Worm (Caenorhabditis elegans): ENCODE results near the gene cyp-32A1.

- TF ChIP-seq tab-1 (GFP tag; IDR thresholded peaks at IDR 0.05) (no peak), flt-1 (GFP tag; IDR thresholded peaks at IDR 0.05) (no peak), cog-1 (tag; optimal IDR thresholded peaks at IDR 0.05) (no peak), klf-2 (GFP tag; conservative IDR thresholded peaks at IDR 0.05) (no peak), med-1 (GFP tag; optimal IDR thresholded peaks at IDR 0.05; ENCODE audit: insufficient read depth) (no peak)
These were observed 22.0 kb downstream of the cyp-32A1 start for ce11 chrV:7803563-7803962.
